Worm (Caenorhabditis elegans) whole organism, L1 larva: ENCODE data around the gene Y37D8A.16.
A peak's percentile ranks its signal among the peaks of the same experiment; 100 is the strongest.

Experiments used
- F16B12.6 ChIP-seq: fragments of 150-350 bp; optimal IDR thresholded peaks from 2 replicates; lab custom pipeline; 2014; ENCODE audit warnings: missing biosample characterization, missing genetic modification characterization
- Y116A8C.19 ChIP-seq: sonication (generic microtip); optimal IDR thresholded peaks from 2 replicates; lab custom pipeline; 2016; ENCODE audit warnings: missing compliant biosample characterization, missing genetic modification characterization, borderline replicate concordance
- alr-1 ChIP-seq: fragments of 200-800 bp; sonication (Bioruptor generic); optimal IDR thresholded peaks from 2 replicates; lab custom pipeline; 2018; ENCODE audit warnings: borderline replicate concordance, mild to moderate bottlenecking, missing genetic modification characterization, missing compliant biosample characterization
- blmp-1 ChIP-seq: fragments of 150-350 bp; optimal IDR thresholded peaks from 2 replicates; lab custom pipeline; 2014; ENCODE audit warnings: missing biosample characterization, missing genetic modification characterization
- ceh-63 ChIP-seq: fragments of 200-800 bp; sonication (Bioruptor generic); optimal IDR thresholded peaks from 2 replicates; lab custom pipeline; 2018; ENCODE audit warnings: mild to moderate bottlenecking, missing genetic modification characterization, missing compliant biosample characterization
- ceh-82 ChIP-seq, 3 experiments: fragments of 150-350 bp in 1 of 3; sonication (generic microtip) in 2 of 3; optimal IDR thresholded peaks; 2 replicates each; lab custom pipeline; 2014 to 2017; ENCODE audit warnings: missing biosample characterization in 3 of 3, missing genetic modification characterization in 3 of 3
- ceh-90 ChIP-seq: sonication (generic microtip); optimal IDR thresholded peaks from 2 replicates; lab custom pipeline; 2016; ENCODE audit warnings: missing genetic modification characterization, missing compliant biosample characterization
- efl-1 ChIP-seq, 4 experiments: fragments of 150-350 bp; optimal IDR thresholded peaks in 3 of 4; peaks in 1 of 4; 1 replicate in 1 of 4; 2 replicates in 3 of 4; lab custom pipeline; 2014; ENCODE audit warnings: missing biosample characterization in 2 of 4, missing genetic modification characterization in 2 of 4, missing genetic modification reagents in 2 of 4
- efl-3 ChIP-seq: fragments of 200-800 bp; sonication (Bioruptor generic); optimal IDR thresholded peaks from 2 replicates; lab custom pipeline; 2018; ENCODE audit warnings: mild to moderate bottlenecking, missing genetic modification characterization, missing compliant biosample characterization
- egl-13 ChIP-seq: sonication (generic microtip); optimal IDR thresholded peaks from 2 replicates; lab custom pipeline; 2016; ENCODE audit warnings: missing genotype, missing genetic modification reagents, missing genetic modification characterization, missing compliant biosample characterization
- ets-5 ChIP-seq: fragments of 200-800 bp; sonication (Bioruptor generic); IDR thresholded peaks from 2 replicates; pipeline ENCODE4 v1.3.6; 2022; ENCODE audit warnings: missing genetic modification characterization, missing compliant biosample characterization
- fkh-10 ChIP-seq: sonication (generic microtip); optimal IDR thresholded peaks from 2 replicates; lab custom pipeline; 2017; ENCODE audit warnings: missing biosample characterization, missing genetic modification reagents, missing genetic modification characterization
- fkh-4 ChIP-seq: sonication (generic microtip); optimal IDR thresholded peaks from 2 replicates; lab custom pipeline; 2016; ENCODE audit warnings: missing compliant biosample characterization, missing genetic modification characterization, borderline replicate concordance
- fkh-8 ChIP-seq: sonication (generic microtip); optimal IDR thresholded peaks from 2 replicates; lab custom pipeline; 2016; ENCODE audit warnings: mild to moderate bottlenecking, missing genetic modification characterization, missing compliant biosample characterization
- grh-1 ChIP-seq: fragments of 200-800 bp; sonication (Bioruptor generic); IDR thresholded peaks from 2 replicates; pipeline ENCODE4 v1.3.6; 2022; ENCODE audit warnings: missing genetic modification reagents, missing genetic modification characterization, missing compliant biosample characterization
- hpl-2 ChIP-seq: fragments of 150-350 bp; optimal IDR thresholded peaks from 2 replicates; lab custom pipeline; 2014; ENCODE audit warnings: missing biosample characterization, missing genetic modification reagents, missing genetic modification characterization
- irx-1 ChIP-seq: sonication (generic microtip); optimal IDR thresholded peaks from 2 replicates; lab custom pipeline; 2016; ENCODE audit warnings: missing genetic modification characterization, missing compliant biosample characterization
- isw-1 ChIP-seq: fragments of 200-800 bp; sonication (Bioruptor generic); IDR thresholded peaks from 2 replicates; pipeline ENCODE4 v1.3.6; 2022; ENCODE audit warnings: missing genetic modification characterization, missing compliant biosample characterization
- jun-1 ChIP-seq: fragments of 150-350 bp; optimal IDR thresholded peaks from 2 replicates; lab custom pipeline; 2014; ENCODE audit warnings: missing biosample characterization, missing genetic modification reagents, missing genetic modification characterization
- lin-13 ChIP-seq: fragments of 150-350 bp; optimal IDR thresholded peaks from 2 replicates; lab custom pipeline; 2014; ENCODE audit warnings: missing biosample characterization, missing genetic modification reagents, missing genetic modification characterization
- lin-14 ChIP-seq: fragments of 200-800 bp; sonication (Bioruptor generic); optimal IDR thresholded peaks from 2 replicates; lab custom pipeline; 2018; ENCODE audit warnings: mild to moderate bottlenecking, missing genetic modification characterization, moderate library complexity, missing compliant biosample characterization
- lin-15B ChIP-seq: fragments of 150-350 bp; sonication (generic microtip); optimal IDR thresholded peaks from 3 replicates; lab custom pipeline; 2014; ENCODE audit warnings: missing biosample characterization, missing genetic modification characterization
- lin-39 ChIP-seq: fragments of 150-350 bp; optimal IDR thresholded peaks from 2 replicates; lab custom pipeline; 2014; ENCODE audit warnings: missing biosample characterization, missing genetic modification reagents, missing genetic modification characterization
- lir-3 ChIP-seq: sonication (generic microtip); optimal IDR thresholded peaks from 2 replicates; lab custom pipeline; 2016; ENCODE audit warnings: mild to moderate bottlenecking, missing genetic modification characterization, moderate library complexity, missing compliant biosample characterization; ENCODE audit not compliant: poor library complexity
- lsy-2 ChIP-seq, 2 experiments: fragments of 150-350 bp; optimal IDR thresholded peaks; 2 replicates each; lab custom pipeline; 2014; ENCODE audit warnings: missing biosample characterization in 2 of 2, missing genetic modification characterization in 2 of 2
- mab-9 ChIP-seq: fragments of 200-800 bp; sonication (Bioruptor generic); IDR thresholded peaks from 2 replicates; pipeline ENCODE4 v1.3.6; 2022; ENCODE audit warnings: missing genetic modification reagents, missing genetic modification characterization, missing compliant biosample characterization
- mdl-1 ChIP-seq, 2 experiments: fragments of 150-350 bp; optimal IDR thresholded peaks; 2 replicates each; lab custom pipeline; 2014 to 2017; ENCODE audit warnings: missing biosample characterization in 2 of 2, missing genetic modification characterization in 2 of 2, inconsistent platforms in 1 of 2
- mef-2 ChIP-seq: fragments of 150-350 bp; optimal IDR thresholded peaks from 2 replicates; lab custom pipeline; 2014; ENCODE audit warnings: missing biosample characterization, missing genetic modification characterization
- mep-1 ChIP-seq: fragments of 150-350 bp; optimal IDR thresholded peaks from 2 replicates; lab custom pipeline; 2014; ENCODE audit warnings: missing biosample characterization, missing genetic modification characterization
- nhr-12 ChIP-seq: sonication (generic microtip); optimal IDR thresholded peaks from 2 replicates; lab custom pipeline; 2017; ENCODE audit warnings: missing biosample characterization, missing genetic modification characterization
- nhr-19 ChIP-seq: fragments of 200-800 bp; sonication (Bioruptor generic); conservative IDR thresholded peaks from 2 replicates; pipeline ENCODE4 v1.3.6; 2022; ENCODE audit warnings: missing genetic modification characterization, missing compliant biosample characterization
- nhr-28 ChIP-seq: fragments of 150-350 bp; optimal IDR thresholded peaks from 2 replicates; lab custom pipeline; 2014; ENCODE audit warnings: missing biosample characterization, missing genetic modification characterization
- nhr-47 ChIP-seq: sonication (generic microtip); optimal IDR thresholded peaks from 2 replicates; lab custom pipeline; 2016; ENCODE audit warnings: mild to moderate bottlenecking, missing genetic modification characterization, moderate library complexity, missing compliant biosample characterization
- nhr-76 ChIP-seq: sonication (generic microtip); optimal IDR thresholded peaks from 2 replicates; lab custom pipeline; 2017; ENCODE audit warnings: missing biosample characterization, missing genetic modification characterization
- nhr-84 ChIP-seq: sonication (generic microtip); optimal IDR thresholded peaks from 2 replicates; lab custom pipeline; 2017; ENCODE audit warnings: missing biosample characterization, missing genetic modification characterization
- nhr-85 ChIP-seq: sonication (generic microtip); peaks from one replicate; lab custom pipeline; 2016; ENCODE audit warnings: missing genetic modification characterization, inconsistent platforms, missing compliant biosample characterization
- pqm-1 ChIP-seq: sonication (generic microtip); optimal IDR thresholded peaks from 3 replicates; lab custom pipeline; 2017; ENCODE audit warnings: missing biosample characterization, missing genetic modification characterization
- rnt-1 ChIP-seq: sonication (generic microtip); optimal IDR thresholded peaks from 2 replicates; lab custom pipeline; 2016; ENCODE audit warnings: mild to moderate bottlenecking, missing genetic modification characterization, moderate library complexity, missing compliant biosample characterization
- snu-23 ChIP-seq: sonication (generic microtip); optimal IDR thresholded peaks from 2 replicates; lab custom pipeline; 2016; ENCODE audit warnings: missing genetic modification characterization, missing compliant biosample characterization
- sox-4 ChIP-seq: sonication (generic microtip); optimal IDR thresholded peaks from 2 replicates; lab custom pipeline; 2016; ENCODE audit warnings: missing genetic modification characterization, missing compliant biosample characterization
- sup-37 ChIP-seq: fragments of 200-800 bp; sonication (Bioruptor generic); optimal IDR thresholded peaks from 2 replicates; lab custom pipeline; 2018; ENCODE audit warnings: mild to moderate bottlenecking, missing genetic modification characterization, missing compliant biosample characterization
- tbx-2 ChIP-seq: sonication (generic microtip); optimal IDR thresholded peaks from 2 replicates; lab custom pipeline; 2016; ENCODE audit warnings: missing genetic modification characterization, missing compliant biosample characterization
- tlp-1 ChIP-seq: fragments of 150-350 bp; optimal IDR thresholded peaks from 2 replicates; lab custom pipeline; 2014; ENCODE audit warnings: missing biosample characterization, missing genetic modification characterization
- unc-130 ChIP-seq: fragments of 150-350 bp; optimal IDR thresholded peaks from 2 replicates; lab custom pipeline; 2017; ENCODE audit warnings: missing biosample characterization, missing genetic modification characterization, inconsistent platforms
- unc-30 ChIP-seq: sonication (generic microtip); optimal IDR thresholded peaks from 2 replicates; lab custom pipeline; 2017; ENCODE audit warnings: missing biosample characterization, missing genetic modification characterization
- unc-62 ChIP-seq: fragments of 150-350 bp; optimal IDR thresholded peaks from 2 replicates; lab custom pipeline; 2014; ENCODE audit warnings: missing biosample characterization, missing genetic modification reagents, missing genetic modification characterization
- unc-86 ChIP-seq: sonication (generic microtip); optimal IDR thresholded peaks from 2 replicates; lab custom pipeline; 2016; ENCODE audit warnings: missing genetic modification characterization, missing compliant biosample characterization
- unc-98 ChIP-seq: fragments of 200-800 bp; sonication (Bioruptor generic); IDR thresholded peaks from 2 replicates; pipeline ENCODE4 v1.3.6; 2022; ENCODE audit warnings: missing genetic modification characterization, missing compliant biosample characterization
- vab-15 ChIP-seq: sonication (generic microtip); optimal IDR thresholded peaks from 2 replicates; lab custom pipeline; 2017; ENCODE audit warnings: missing genotype, mild to moderate bottlenecking, missing genetic modification characterization, missing compliant biosample characterization
- xbp-1 ChIP-seq: sonication (generic microtip); optimal IDR thresholded peaks from 2 replicates; lab custom pipeline; 2016; ENCODE audit warnings: missing genetic modification characterization, missing compliant biosample characterization
- zag-1 ChIP-seq: fragments of 150-350 bp; optimal IDR thresholded peaks from 2 replicates; lab custom pipeline; 2014; ENCODE audit warnings: missing biosample characterization, missing genetic modification characterization
- ztf-11 ChIP-seq, 2 experiments: sonication (generic microtip); optimal IDR thresholded peaks; 2 replicates each; lab custom pipeline; 2016 to 2017; ENCODE audit warnings: missing genetic modification characterization in 2 of 2, missing biosample characterization in 1 of 2, missing compliant biosample characterization in 1 of 2
- ztf-4 ChIP-seq: fragments of 150-350 bp; optimal IDR thresholded peaks from 2 replicates; lab custom pipeline; 2014; ENCODE audit warnings: missing biosample characterization, missing genetic modification characterization

Y37D8A.16 gene

ce11 chrIII:12925947-12926607 lies 7.6 kb upstream of the Y37D8A.16 start, which contains the start of the genes npp-25 and mrps-10:
TSS of gene npp-25 (minus strand) at chrIII:12925997.
TSS of gene mrps-10 (plus strand) at chrIII:12926557.
- TF ChIP-seq mep-1 (tag; lab: Kevin White, UChicago), result peak; percentile 28
- TF ChIP-seq mab-9 (GFP tag; lab: Robert Waterston, UW), result no peak
- TF ChIP-seq nhr-76, result no peak
- no peak for TF ChIP-seq nhr-28 (tag; lab: Kevin White, UChicago)
- TF ChIP-seq fkh-8 (tag; lab: Kevin White, UChicago), result peak; percentile 44
- TF ChIP-seq nhr-47 (tag; lab: Kevin White, UChicago), result peak; percentile 53
- TF ChIP-seq ceh-63 (GFP tag; lab: Kevin White, UChicago), result no peak
- no peak for TF ChIP-seq sup-37 (GFP tag; lab: Kevin White, UChicago)
- TF ChIP-seq xbp-1 (tag; lab: Kevin White, UChicago), result peak; percentile 31
- no peak for TF ChIP-seq grh-1 (GFP tag; lab: Robert Waterston, UW)
- no peak for TF ChIP-seq unc-62
- peak; percentile 28 to 57 for TF ChIP-seq efl-1 (optimal IDR thresholded peaks at IDR 0.05; lab: Kevin White, UChicago)
- TF ChIP-seq efl-1 (GFP tag; optimal IDR thresholded peaks at IDR 0.05 in 1 of 2; lab: Kevin White, UChicago), result peak; percentile 57 to 91
- TF ChIP-seq lin-15B (tag; lab: Kevin White, UChicago), result no peak
- TF ChIP-seq hpl-2, result no peak
- TF ChIP-seq isw-1 (GFP tag; lab: Robert Waterston, UW), result no peak
- TF ChIP-seq unc-98 (GFP tag; lab: Robert Waterston, UW), result no peak
- peak; percentile 7 for TF ChIP-seq unc-86
- no peak for TF ChIP-seq lin-13
- no peak for TF ChIP-seq sox-4 (tag; lab: Kevin White, UChicago)
- TF ChIP-seq blmp-1, result peak; percentile 17
- no peak for TF ChIP-seq unc-130
- no peak for TF ChIP-seq ztf-4 (tag; lab: Kevin White, UChicago)
- no peak for TF ChIP-seq unc-30 (tag; lab: Kevin White, UChicago)
- TF ChIP-seq zag-1 (tag; lab: Kevin White, UChicago), result no peak
- no peak for TF ChIP-seq lin-39
- TF ChIP-seq egl-13, result no peak
- TF ChIP-seq efl-3 (GFP tag; lab: Kevin White, UChicago), result no peak
- TF ChIP-seq lin-14 (GFP tag; lab: Kevin White, UChicago), result no peak
- TF ChIP-seq fkh-10 (GFP tag; lab: Kevin White, UChicago), result no peak
- TF ChIP-seq nhr-85 (tag; lab: Kevin White, UChicago), result no peak
- no peak for TF ChIP-seq nhr-19
- no peak for TF ChIP-seq rnt-1
- no peak for TF ChIP-seq Y116A8C.19 (tag; lab: Kevin White, UChicago)
- no peak for TF ChIP-seq ceh-90 (tag; lab: Kevin White, UChicago)
- TF ChIP-seq ceh-82 (tag; optimal IDR thresholded peaks at IDR 0.05; lab: Kevin White, UChicago), result no peak
- TF ChIP-seq pqm-1 (tag; lab: Kevin White, UChicago), result no peak
- TF ChIP-seq ztf-11 (tag; optimal IDR thresholded peaks at IDR 0.05; lab: Kevin White, UChicago), result no peak
- no peak for TF ChIP-seq tlp-1 (tag; lab: Kevin White, UChicago)
- TF ChIP-seq nhr-84 (tag; lab: Kevin White, UChicago), result no peak
- TF ChIP-seq mdl-1 (tag; optimal IDR thresholded peaks at IDR 0.05; lab: Kevin White, UChicago), result no peak
- no peak for TF ChIP-seq irx-1 (tag; lab: Kevin White, UChicago)
- TF ChIP-seq fkh-4 (tag; lab: Kevin White, UChicago), result no peak
- peak; percentile 25 for TF ChIP-seq snu-23 (GFP tag; lab: Kevin White, UChicago)
- TF ChIP-seq F16B12.6 (tag; lab: Kevin White, UChicago), result peak; percentile 82
- no peak for TF ChIP-seq alr-1 (tag; lab: Kevin White, UChicago)
- no peak for TF ChIP-seq nhr-12 (tag; lab: Kevin White, UChicago)
- TF ChIP-seq ets-5 (GFP tag; lab: Robert Waterston, UW), result no peak
- no peak for TF ChIP-seq mef-2 (tag; lab: Kevin White, UChicago)
- no peak for TF ChIP-seq lir-3 (tag; lab: Kevin White, UChicago)
- TF ChIP-seq vab-15 (tag; lab: Kevin White, UChicago), result no peak
- TF ChIP-seq jun-1 (tag; lab: Kevin White, UChicago), result no peak
- peak; percentile 44 to 78 for TF ChIP-seq lsy-2 (tag; optimal IDR thresholded peaks at IDR 0.05; lab: Kevin White, UChicago)
- TF ChIP-seq tbx-2, result peak; percentile 1
